Fruit fly (Drosophila melanogaster) whole organism, embryonic: ENCODE data around the gene RhoGAP19D.

ENCODE experiments used
- Atf6 ChIP-seq: fragments of 200-800 bp; sonication (Bioruptor generic); IDR thresholded peaks from 2 replicates; pipeline ENCODE4 v1.3.6; 2022; ENCODE audit warnings: missing biosample characterization, missing genetic modification characterization
- Bdp1 ChIP-seq: fragments of 200-800 bp; sonication (Bioruptor generic); optimal IDR thresholded peaks from 3 replicates; lab custom pipeline; 2016; ENCODE audit warnings: missing biosample characterization, missing genetic modification characterization
- CG10209 ChIP-seq: fragments of 200-800 bp; sonication (Bioruptor generic); optimal IDR thresholded peaks from 3 replicates; lab custom pipeline; 2017; ENCODE audit warnings: missing biosample characterization, mild to moderate bottlenecking, missing genetic modification characterization, missing genetic modification reagents
- CG1024 ChIP-seq: fragments of 200-800 bp; sonication (Bioruptor generic); IDR thresholded peaks from 2 replicates; pipeline ENCODE4 v1.3.6; 2022; ENCODE audit warnings: missing biosample characterization, missing genetic modification characterization
- CG10267 ChIP-seq: fragments of 200-800 bp; sonication (Bioruptor generic); optimal IDR thresholded peaks from 2 replicates; lab custom pipeline; 2018; ENCODE audit warnings: missing biosample characterization, mild to moderate bottlenecking, missing genetic modification characterization, moderate library complexity
- CG11504 ChIP-seq: fragments of 200-800 bp; sonication (Bioruptor generic); optimal IDR thresholded peaks from 3 replicates; lab custom pipeline; 2019; ENCODE audit warnings: missing biosample characterization, mild to moderate bottlenecking, missing genetic modification characterization, moderate library complexity
- CG12769 ChIP-seq: fragments of 200-800 bp; sonication (Bioruptor generic); optimal IDR thresholded peaks from 2 replicates; lab custom pipeline; 2019; ENCODE audit warnings: missing biosample characterization, mild to moderate bottlenecking, missing genetic modification characterization, moderate library complexity
- CG15696 ChIP-seq: fragments of 200-800 bp; sonication (Bioruptor generic); optimal IDR thresholded peaks from 2 replicates; lab custom pipeline; 2019; ENCODE audit warnings: missing biosample characterization, mild to moderate bottlenecking, missing genetic modification characterization, moderate library complexity
- CG1647 ChIP-seq: fragments of 200-800 bp; sonication (Bioruptor generic); optimal IDR thresholded peaks from 3 replicates; lab custom pipeline; 2016; ENCODE audit warnings: missing biosample characterization, missing genetic modification characterization
- CG30403 ChIP-seq: fragments of 200-800 bp; sonication (Bioruptor generic); optimal IDR thresholded peaks from 3 replicates; lab custom pipeline; 2016; ENCODE audit warnings: missing biosample characterization, missing genetic modification characterization
- CG32532 ChIP-seq: fragments of 200-800 bp; sonication (Bioruptor generic); IDR thresholded peaks from 2 replicates; pipeline ENCODE4 v1.3.6; 2022; ENCODE audit warnings: missing biosample characterization, missing genetic modification characterization
- CG32767 ChIP-seq: fragments of 200-800 bp; sonication (Bioruptor generic); IDR thresholded peaks from 2 replicates; pipeline ENCODE4 v1.3.6; 2022; ENCODE audit warnings: missing biosample characterization, missing genetic modification characterization
- CG6654 ChIP-seq: fragments of 200-800 bp; sonication (Bioruptor generic); optimal IDR thresholded peaks from 2 replicates; lab custom pipeline; 2017; ENCODE audit warnings: missing biosample characterization, mild to moderate bottlenecking, missing genetic modification characterization
- CG7357 ChIP-seq: fragments of 200-800 bp; sonication (Bioruptor generic); IDR thresholded peaks from 3 replicates; pipeline ENCODE4 v1.3.6; 2022; ENCODE audit warnings: missing biosample characterization, missing genetic modification characterization
- CG8944 ChIP-seq: fragments of 200-800 bp; sonication (Bioruptor generic); optimal IDR thresholded peaks from 3 replicates; lab custom pipeline; 2016; ENCODE audit warnings: missing biosample characterization, missing genetic modification characterization
- CG9437 ChIP-seq: fragments of 200-800 bp; sonication (Bioruptor generic); optimal IDR thresholded peaks from 2 replicates; lab custom pipeline; 2018; ENCODE audit warnings: missing biosample characterization, mild to moderate bottlenecking, missing genetic modification characterization
- CG9727 ChIP-seq: fragments of 200-800 bp; sonication (Bioruptor generic); optimal IDR thresholded peaks from 3 replicates; lab custom pipeline; 2017; ENCODE audit warnings: missing biosample characterization, mild to moderate bottlenecking, missing genetic modification characterization
- CrebB ChIP-seq: fragments of 200-800 bp; sonication (Bioruptor generic); optimal IDR thresholded peaks from 3 replicates; lab custom pipeline; 2018; ENCODE audit warnings: missing biosample characterization, mild to moderate bottlenecking, missing genetic modification characterization
- D19B ChIP-seq: fragments of 200-800 bp; sonication (Bioruptor generic); optimal IDR thresholded peaks from 2 replicates; lab custom pipeline; 2017; ENCODE audit warnings: missing biosample characterization, mild to moderate bottlenecking, missing genetic modification characterization
- Dad ChIP-seq: fragments of 200-800 bp; sonication (Bioruptor generic); optimal IDR thresholded peaks from 3 replicates; lab custom pipeline; 2016; ENCODE audit warnings: missing biosample characterization, missing genetic modification characterization
- Dek ChIP-seq: fragments of 200-800 bp; sonication (Bioruptor generic); optimal IDR thresholded peaks from 3 replicates; lab custom pipeline; 2019; ENCODE audit warnings: missing biosample characterization, mild to moderate bottlenecking, missing genetic modification characterization, moderate library complexity
- Drgx ChIP-seq: fragments of 200-800 bp; sonication (Bioruptor generic); IDR thresholded peaks from 2 replicates; pipeline ENCODE4 v1.3.6; 2022; ENCODE audit warnings: missing biosample characterization, missing genetic modification characterization
- Fer3 ChIP-seq: fragments of 200-800 bp; sonication (Bioruptor generic); optimal IDR thresholded peaks from 2 replicates; lab custom pipeline; 2018; ENCODE audit warnings: missing biosample characterization, mild to moderate bottlenecking, missing genetic modification characterization, moderate library complexity
- H2.0 ChIP-seq: fragments of 200-800 bp; sonication (Bioruptor generic); IDR thresholded peaks from 2 replicates; pipeline ENCODE4 v1.3.6; 2022; ENCODE audit warnings: missing biosample characterization, missing genetic modification characterization
- HLHmδ ChIP-seq: fragments of 200-800 bp; sonication (Bioruptor generic); optimal IDR thresholded peaks from 2 replicates; lab custom pipeline; 2018; ENCODE audit warnings: missing biosample characterization, mild to moderate bottlenecking, missing genetic modification characterization, moderate library complexity
- Hr51 ChIP-seq, 2 experiments: fragments of 200-800 bp; sonication (Bioruptor generic); optimal IDR thresholded peaks; 2 replicates in 1 of 2; 3 replicates in 1 of 2; lab custom pipeline; 2016 to 2018; ENCODE audit warnings: missing biosample characterization in 2 of 2, missing genetic modification characterization in 2 of 2, mild to moderate bottlenecking in 1 of 2, moderate library complexity in 1 of 2
- Myb ChIP-seq: fragments of 200-800 bp; sonication (Bioruptor generic); optimal IDR thresholded peaks from 2 replicates; lab custom pipeline; 2016; ENCODE audit warnings: missing biosample characterization, missing genetic modification characterization
- NC2α ChIP-seq: fragments of 200-800 bp; sonication (Bioruptor generic); optimal IDR thresholded peaks from 2 replicates; lab custom pipeline; 2016; ENCODE audit warnings: missing biosample characterization, missing genetic modification characterization
- Oli ChIP-seq: fragments of 200-800 bp; sonication (Bioruptor generic); optimal IDR thresholded peaks from 2 replicates; lab custom pipeline; 2018; ENCODE audit warnings: missing biosample characterization, mild to moderate bottlenecking, missing genetic modification characterization, moderate library complexity
- Pdp1 ChIP-seq, 2 experiments: fragments of 200-800 bp; sonication (Bioruptor generic); optimal IDR thresholded peaks; 3 replicates each; lab custom pipeline; 2016; ENCODE audit warnings: missing biosample characterization in 2 of 2, missing genetic modification characterization in 2 of 2, mild to moderate bottlenecking in 1 of 2, moderate library complexity in 1 of 2
- Poxn ChIP-seq: fragments of 200-800 bp; sonication (Bioruptor generic); IDR thresholded peaks from 2 replicates; pipeline ENCODE4 v1.3.6; 2022; ENCODE audit warnings: missing biosample characterization, missing genetic modification characterization
- Side ChIP-seq: fragments of 200-800 bp; sonication (Bioruptor generic); optimal IDR thresholded peaks from 2 replicates; lab custom pipeline; 2016; ENCODE audit warnings: missing biosample characterization, missing genetic modification characterization
- Sox102F ChIP-seq: fragments of 200-800 bp; sonication (Bioruptor generic); optimal IDR thresholded peaks from 2 replicates; lab custom pipeline; 2018; ENCODE audit warnings: missing biosample characterization, mild to moderate bottlenecking, missing genetic modification characterization, moderate library complexity
- ap ChIP-seq: fragments of 200-800 bp; sonication (Bioruptor generic); IDR thresholded peaks from 2 replicates; pipeline ENCODE4 v1.3.6; 2022; ENCODE audit warnings: missing biosample characterization, missing genetic modification characterization
- az2 ChIP-seq: fragments of 200-800 bp; sonication (Bioruptor generic); optimal IDR thresholded peaks from 3 replicates; lab custom pipeline; 2016; ENCODE audit warnings: missing biosample characterization, missing genetic modification characterization
- bsh ChIP-seq, 2 experiments: fragments of 200-800 bp; sonication (Bioruptor generic); optimal IDR thresholded peaks; 2 replicates each; lab custom pipeline; 2017 to 2018; ENCODE audit warnings: mild to moderate bottlenecking in 2 of 2, missing biosample characterization in 2 of 2, missing genetic modification characterization in 2 of 2, moderate library complexity in 1 of 2
- chn ChIP-seq: fragments of 200-800 bp; sonication (Bioruptor generic); optimal IDR thresholded peaks from 2 replicates; lab custom pipeline; 2016; ENCODE audit warnings: missing biosample characterization, missing genetic modification characterization
- ci ChIP-seq: fragments of 200-800 bp; sonication (Bioruptor generic); IDR thresholded peaks from 3 replicates; pipeline ENCODE4 v1.3.6; 2022; ENCODE audit warnings: missing biosample characterization, missing genetic modification characterization
- croc ChIP-seq: fragments of 200-800 bp; sonication (Bioruptor generic); conservative IDR thresholded peaks from 3 replicates; pipeline ENCODE4 v1.3.6; 2022; ENCODE audit warnings: missing biosample characterization, missing genetic modification characterization
- danr ChIP-seq: fragments of 200-800 bp; sonication (Bioruptor generic); IDR thresholded peaks from 2 replicates; pipeline ENCODE4 v1.3.6; 2022; ENCODE audit warnings: missing biosample characterization, missing genetic modification characterization
- esg ChIP-seq: fragments of 200-800 bp; sonication (Bioruptor generic); conservative IDR thresholded peaks from 2 replicates; pipeline ENCODE4 v1.3.6; 2022; ENCODE audit warnings: missing biosample characterization, missing genetic modification characterization
- hb ChIP-seq: fragments of 200-800 bp; sonication (Bioruptor generic); IDR thresholded peaks from 3 replicates; pipeline ENCODE4 v1.3.6; 2022; ENCODE audit warnings: missing biosample characterization, missing genetic modification characterization; ENCODE audit not compliant: partially characterized antibody
- nau ChIP-seq: fragments of 200-800 bp; sonication (Bioruptor generic); optimal IDR thresholded peaks from 3 replicates; lab custom pipeline; 2017; ENCODE audit warnings: missing biosample characterization, mild to moderate bottlenecking, missing genetic modification characterization, missing genetic modification reagents
- onecut ChIP-seq: fragments of 200-800 bp; sonication (Bioruptor generic); IDR thresholded peaks from 2 replicates; pipeline ENCODE4 v1.3.6; 2022; ENCODE audit warnings: missing biosample characterization, missing genetic modification characterization
- phol ChIP-seq: fragments of 200-800 bp; sonication (Bioruptor generic); optimal IDR thresholded peaks from 3 replicates; lab custom pipeline; 2018; ENCODE audit warnings: missing biosample characterization, mild to moderate bottlenecking, missing genetic modification characterization, moderate library complexity
- pros ChIP-seq: fragments of 200-800 bp; sonication (Bioruptor generic); optimal IDR thresholded peaks from 3 replicates; lab custom pipeline; 2019; ENCODE audit warnings: missing biosample characterization, mild to moderate bottlenecking, missing genetic modification characterization, moderate library complexity
- sd ChIP-seq: fragments of 200-800 bp; sonication (Bioruptor generic); optimal IDR thresholded peaks from 3 replicates; lab custom pipeline; 2018; ENCODE audit warnings: missing biosample characterization, mild to moderate bottlenecking, missing genetic modification characterization, moderate library complexity
- sens ChIP-seq: fragments of 200-800 bp; sonication (Bioruptor generic); peaks from one replicate; lab custom pipeline; 2016; ENCODE audit warnings: missing biosample characterization, missing genetic modification characterization
- zfh2 ChIP-seq: fragments of 200-800 bp; sonication (Bioruptor generic); optimal IDR thresholded peaks from 2 replicates; lab custom pipeline; 2016; ENCODE audit warnings: missing biosample characterization, missing genetic modification characterization

The RhoGAP19D gene

DNA sequence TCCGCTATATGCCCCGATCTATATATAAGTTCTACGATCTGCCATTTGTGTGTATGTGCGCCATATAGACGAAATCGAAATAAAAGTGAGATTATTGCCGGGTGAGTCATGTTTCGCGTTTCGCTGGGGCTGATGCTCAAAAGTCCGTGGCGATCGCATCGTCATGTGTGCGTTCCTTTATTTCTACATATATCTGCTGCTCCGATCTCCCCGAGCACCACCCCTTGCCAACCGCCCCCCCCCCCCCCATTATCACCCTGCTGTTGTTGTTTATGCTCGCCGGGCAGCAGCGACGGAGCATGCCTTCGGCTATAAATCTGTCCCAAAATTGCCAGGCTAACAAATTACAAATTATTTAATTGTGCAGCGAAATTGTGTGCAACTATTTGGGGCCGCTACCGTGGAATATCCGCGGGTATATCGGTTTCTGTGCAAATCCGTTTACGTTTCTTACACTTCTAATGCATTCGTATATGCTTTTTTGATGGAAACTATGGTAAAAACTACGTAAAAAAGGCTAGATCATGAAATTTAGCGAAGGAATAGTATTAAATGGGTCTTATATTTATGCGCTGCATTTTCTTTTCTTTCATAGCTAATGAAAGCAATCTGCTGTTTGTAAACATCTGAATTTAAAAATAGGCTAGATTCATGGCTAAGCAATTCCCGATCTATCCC is 9.3 kb upstream of the RhoGAP19D start (continued):
- TF ChIP-seq ci (GFP tag; lab: Robert Waterston, UW) (0 out of 3 replicates have a peak, but pooled peaks have one; percentile 34), NC2α (GFP tag; lab: Kevin White, UChicago) (no peak), Atf6 (GFP tag; lab: Robert Waterston, UW) (peak; percentile 17; the same call in 1 of the 2 replicates), CG6654 (GFP tag; lab: Kevin White, UChicago) (no peak), Dek (tag; lab: Kevin White, UChicago) (no peak), CG15696 (no peak), CG10267 (tag; lab: Kevin White, UChicago) (no peak), HLHmδ (GFP tag; lab: Kevin White, UChicago) (no peak), Dad (GFP tag; lab: Kevin White, UChicago) (no peak), Oli (peak; percentile 29), CG1647 (no peak), Pdp1 (GFP tag; optimal IDR thresholded peaks at IDR 0.05; lab: Kevin White, UChicago) (no peak), CG9437 (GFP tag; lab: Kevin White, UChicago) (no peak), Drgx (GFP tag; lab: Robert Waterston, UW) (0 out of 2 replicates have a peak, but pooled peaks have one; percentile 10), danr (GFP tag; lab: Robert Waterston, UW) (no peak), bsh (GFP tag; optimal IDR thresholded peaks at IDR 0.05; lab: Kevin White, UChicago) (no peak), CG10209 (GFP tag; lab: Kevin White, UChicago) (no peak), CrebB (tag; lab: Kevin White, UChicago) (no peak), Poxn (no peak), H2.0 (0 out of 2 replicates have a peak, but pooled peaks have one; percentile 35), sd (tag; lab: Kevin White, UChicago) (peak; percentile 56), Fer3 (tag; lab: Kevin White, UChicago) (no peak), CG12769 (tag; lab: Kevin White, UChicago) (peak; percentile 36), CG1024 (GFP tag; lab: Robert Waterston, UW) (no peak), nau (GFP tag; lab: Kevin White, UChicago) (no peak), az2 (no peak), Hr51 (GFP tag; optimal IDR thresholded peaks at IDR 0.05; lab: Kevin White, UChicago) (peak in 1 of 2 experiments; percentile 53), CG7357 (no peak), pros (GFP tag; lab: Kevin White, UChicago) (no peak), D19B (GFP tag; lab: Kevin White, UChicago) (peak; percentile 33), onecut (GFP tag; lab: Robert Waterston, UW) (no peak), croc (GFP tag; lab: Robert Waterston, UW) (no peak), CG30403 (GFP tag; lab: Kevin White, UChicago) (no peak), Sox102F (GFP tag; lab: Kevin White, UChicago) (peak; percentile 54)
- TF ChIP-seq, all 482 proteins: peak for 33

DNA sequence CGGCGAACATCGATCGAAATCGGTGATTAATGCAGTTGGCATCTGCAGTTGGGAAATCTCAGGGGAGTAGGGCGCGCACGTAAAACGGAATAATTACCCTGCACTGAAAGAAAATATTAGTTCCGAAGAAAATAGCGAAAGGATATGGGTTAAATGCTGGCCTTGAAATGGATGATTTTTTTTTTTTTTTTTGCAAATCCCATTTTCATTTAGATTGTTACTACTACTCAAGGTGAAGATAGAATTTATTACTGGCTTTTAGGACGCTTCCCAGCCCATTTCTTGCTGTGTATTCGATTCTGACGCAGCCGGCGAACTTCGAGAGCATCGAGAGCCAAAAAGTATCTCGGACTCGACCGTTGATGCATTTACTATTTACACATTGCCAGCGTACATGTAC is 8.6 kb upstream of the RhoGAP19D start:
- TF ChIP-seq phol (tag; lab: Kevin White, UChicago) = peak; percentile 47
- TF ChIP-seq Sox102F (GFP tag; lab: Kevin White, UChicago) = peak; percentile 76
- peak; percentile 44; the same call in 1 of the 2 replicates for TF ChIP-seq esg
- TF ChIP-seq Bdp1 (GFP tag; lab: Kevin White, UChicago) = no peak
- peak; percentile 10 for TF ChIP-seq CG9437 (GFP tag; lab: Kevin White, UChicago)
- peak; percentile 92 for TF ChIP-seq sens (GFP tag; lab: Kevin White, UChicago)
- TF ChIP-seq hb (GFP tag; lab: Robert Waterston, UW) = no peak
- 0 out of 2 replicates have a peak, but pooled peaks have one; percentile 33 for TF ChIP-seq CG32767 (GFP tag; lab: Robert Waterston, UW)
- TF ChIP-seq CG32532 (GFP tag; lab: Robert Waterston, UW) = 0 out of 2 replicates have a peak, but pooled peaks have one; percentile 13
- peak; percentile 44 for TF ChIP-seq CG9727 (GFP tag; lab: Kevin White, UChicago)
- TF ChIP-seq bsh (GFP tag; optimal IDR thresholded peaks at IDR 0.05; lab: Kevin White, UChicago) = peak in 1 of 2 experiments; percentile 59
- 0 out of 2 replicates have a peak, but pooled peaks have one; percentile 12 for TF ChIP-seq ap (GFP tag; lab: Robert Waterston, UW)
- peak; percentile 17 for TF ChIP-seq Myb (GFP tag; lab: Kevin White, UChicago)
- TF ChIP-seq Side (GFP tag; lab: Kevin White, UChicago) = peak; percentile 13
- TF ChIP-seq CG11504 (tag; lab: Kevin White, UChicago) = peak; percentile 65
- TF ChIP-seq CG8944 (GFP tag; lab: Kevin White, UChicago) = peak; percentile 46
- peak; percentile 18 for TF ChIP-seq zfh2 (GFP tag; lab: Kevin White, UChicago)
- peak; percentile 5 for TF ChIP-seq chn (GFP tag; lab: Kevin White, UChicago)
